Fruit fly (Drosophila melanogaster) whole organism, embryonic: ENCODE results near the gene srl.

ENCODE experiments used
- BEAF-32 ChIP-seq: fragments of 200-800 bp; sonication (Bioruptor generic); optimal IDR thresholded peaks from 3 replicates; lab custom pipeline; 2017; ENCODE audit warnings: missing biosample characterization, missing genetic modification characterization, mild to moderate bottlenecking, moderate library complexity, missing genetic modification reagents
- Blimp-1 ChIP-seq: fragments of 200-800 bp; sonication (Bioruptor generic); optimal IDR thresholded peaks from 3 replicates; lab custom pipeline; 2018; ENCODE audit warnings: missing biosample characterization, missing genetic modification characterization, mild to moderate bottlenecking, moderate library complexity, missing genetic modification reagents
- CG10462 ChIP-seq: fragments of 200-800 bp; sonication (Bioruptor generic); optimal IDR thresholded peaks from 2 replicates; lab custom pipeline; 2016; ENCODE audit warnings: missing biosample characterization, missing genetic modification characterization
- CG11504 ChIP-seq: fragments of 200-800 bp; sonication (Bioruptor generic); optimal IDR thresholded peaks from 3 replicates; lab custom pipeline; 2019; ENCODE audit warnings: missing biosample characterization, mild to moderate bottlenecking, missing genetic modification characterization, moderate library complexity
- CG11696 ChIP-seq: fragments of 200-800 bp; sonication (Bioruptor generic); IDR thresholded peaks from 2 replicates; pipeline ENCODE4 v1.3.6; 2022; ENCODE audit warnings: missing biosample characterization, missing genetic modification characterization
- CG13296 ChIP-seq: fragments of 200-800 bp; sonication (Bioruptor generic); optimal IDR thresholded peaks from 3 replicates; lab custom pipeline; 2018; ENCODE audit warnings: missing biosample characterization, mild to moderate bottlenecking, missing genetic modification characterization
- CG14441 ChIP-seq: fragments of 200-800 bp; sonication (Bioruptor generic); IDR thresholded peaks from 2 replicates; pipeline ENCODE4 v1.3.6; 2022; ENCODE audit warnings: missing biosample characterization, missing genetic modification characterization
- CG15269 ChIP-seq: fragments of 200-800 bp; sonication (Bioruptor generic); optimal IDR thresholded peaks from 2 replicates; lab custom pipeline; 2018; ENCODE audit warnings: missing biosample characterization, mild to moderate bottlenecking, missing genetic modification characterization, moderate library complexity
- CG15479 ChIP-seq: fragments of 200-800 bp; sonication (Bioruptor generic); optimal IDR thresholded peaks from 3 replicates; lab custom pipeline; 2019; ENCODE audit warnings: missing biosample characterization, mild to moderate bottlenecking, missing genetic modification characterization, moderate library complexity
- CG17186 ChIP-seq: fragments of 200-800 bp; sonication (Bioruptor generic); optimal IDR thresholded peaks from 3 replicates; lab custom pipeline; 2017; ENCODE audit warnings: missing biosample characterization, missing genetic modification reagents, missing genetic modification characterization
- CG17328 ChIP-seq: fragments of 200-800 bp; sonication (Bioruptor generic); IDR thresholded peaks from 2 replicates; pipeline ENCODE4 v1.3.6; 2022; ENCODE audit warnings: missing biosample characterization, missing genetic modification characterization
- CG17385 ChIP-seq: fragments of 200-800 bp; sonication (Bioruptor generic); optimal IDR thresholded peaks from 3 replicates; lab custom pipeline; 2018; ENCODE audit warnings: missing biosample characterization, mild to moderate bottlenecking, missing genetic modification characterization
- CG18619 ChIP-seq: fragments of 200-800 bp; sonication (Bioruptor generic); optimal IDR thresholded peaks from 3 replicates; lab custom pipeline; 2017; ENCODE audit warnings: missing biosample characterization, mild to moderate bottlenecking, missing genetic modification characterization
- CG2875 ChIP-seq: fragments of 200-800 bp; sonication (Bioruptor generic); optimal IDR thresholded peaks from 2 replicates; lab custom pipeline; 2017; ENCODE audit warnings: missing biosample characterization, mild to moderate bottlenecking, missing genetic modification characterization, missing genetic modification reagents
- CG30431 ChIP-seq: fragments of 200-800 bp; sonication (Bioruptor generic); optimal IDR thresholded peaks from 2 replicates; lab custom pipeline; 2017; ENCODE audit warnings: missing biosample characterization, missing genetic modification characterization
- CG34422 ChIP-seq: fragments of 200-800 bp; sonication (Bioruptor generic); IDR thresholded peaks from 3 replicates; pipeline ENCODE4 v1.3.6; 2022; ENCODE audit warnings: missing biosample characterization, missing genetic modification characterization
- CG5953 ChIP-seq: fragments of 200-800 bp; sonication (Bioruptor generic); IDR thresholded peaks from 2 replicates; pipeline ENCODE4 v1.3.6; 2022; ENCODE audit warnings: missing biosample characterization, missing genetic modification characterization
- CG6765 ChIP-seq: fragments of 200-800 bp; sonication (Bioruptor generic); optimal IDR thresholded peaks from 3 replicates; lab custom pipeline; 2017; ENCODE audit warnings: missing biosample characterization, mild to moderate bottlenecking, missing genetic modification characterization
- CG6854 ChIP-seq: fragments of 200-800 bp; sonication (Bioruptor generic); optimal IDR thresholded peaks from 3 replicates; lab custom pipeline; 2017; ENCODE audit warnings: missing biosample characterization, mild to moderate bottlenecking, missing genetic modification characterization
- D19B ChIP-seq: fragments of 200-800 bp; sonication (Bioruptor generic); optimal IDR thresholded peaks from 2 replicates; lab custom pipeline; 2017; ENCODE audit warnings: missing biosample characterization, mild to moderate bottlenecking, missing genetic modification characterization
- Elba2 ChIP-seq: fragments of 200-800 bp; sonication (Bioruptor generic); optimal IDR thresholded peaks from 3 replicates; lab custom pipeline; 2016; ENCODE audit warnings: missing biosample characterization, missing genetic modification characterization
- Hey ChIP-seq: fragments of 200-800 bp; sonication (Bioruptor generic); optimal IDR thresholded peaks from 3 replicates; lab custom pipeline; 2018; ENCODE audit warnings: missing biosample characterization, mild to moderate bottlenecking, missing genetic modification characterization
- Hmr ChIP-seq: fragments of 200-800 bp; sonication (Bioruptor generic); optimal IDR thresholded peaks from 3 replicates; lab custom pipeline; 2017; ENCODE audit warnings: mild to moderate bottlenecking, missing biosample characterization, missing genetic modification reagents, missing genetic modification characterization
- Hr39 ChIP-seq: fragments of >200 bp; optimal IDR thresholded peaks from 2 replicates; lab custom pipeline; 2017
- NC2β ChIP-seq: fragments of 200-800 bp; sonication (Bioruptor generic); optimal IDR thresholded peaks from 2 replicates; lab custom pipeline; 2016; ENCODE audit warnings: missing biosample characterization, missing genetic modification characterization
- Nf-YC ChIP-seq: fragments of 200-800 bp; optimal IDR thresholded peaks from 3 replicates; lab custom pipeline; 2019; ENCODE audit warnings: missing biosample characterization, mild to moderate bottlenecking, missing genetic modification characterization, moderate library complexity
- Pdp1 ChIP-seq, 2 experiments: fragments of 200-800 bp; sonication (Bioruptor generic); optimal IDR thresholded peaks; 3 replicates each; lab custom pipeline; 2016; ENCODE audit warnings: missing biosample characterization in 2 of 2, missing genetic modification characterization in 2 of 2, mild to moderate bottlenecking in 1 of 2, moderate library complexity in 1 of 2
- Ptx1 ChIP-seq: fragments of 200-800 bp; sonication (Bioruptor generic); IDR thresholded peaks from 2 replicates; pipeline ENCODE4 v1.3.6; 2022; ENCODE audit warnings: missing biosample characterization, missing genetic modification characterization
- Rfx ChIP-seq: fragments of 200-800 bp; sonication (Bioruptor generic); IDR thresholded peaks from 2 replicates; pipeline ENCODE4 v1.3.6; 2022; ENCODE audit warnings: missing biosample characterization, missing genetic modification characterization
- amos ChIP-seq: fragments of 200-800 bp; sonication (Bioruptor generic); IDR thresholded peaks from 2 replicates; pipeline ENCODE4 v1.3.6; 2022; ENCODE audit warnings: missing biosample characterization, missing genetic modification characterization; ENCODE audit not compliant: partially characterized antibody
- ap ChIP-seq: fragments of 200-800 bp; sonication (Bioruptor generic); IDR thresholded peaks from 2 replicates; pipeline ENCODE4 v1.3.6; 2022; ENCODE audit warnings: missing biosample characterization, missing genetic modification characterization
- ci ChIP-seq: fragments of 200-800 bp; sonication (Bioruptor generic); IDR thresholded peaks from 3 replicates; pipeline ENCODE4 v1.3.6; 2022; ENCODE audit warnings: missing biosample characterization, missing genetic modification characterization
- dm ChIP-seq: fragments of 200-800 bp; sonication (Bioruptor generic); optimal IDR thresholded peaks from 3 replicates; lab custom pipeline; 2016; ENCODE audit warnings: missing biosample characterization, missing genetic modification characterization
- fd3F ChIP-seq: fragments of 200-800 bp; sonication (Bioruptor generic); optimal IDR thresholded peaks from 2 replicates; lab custom pipeline; 2018; ENCODE audit warnings: missing biosample characterization, mild to moderate bottlenecking, missing genetic modification characterization, moderate library complexity
- grn ChIP-seq: fragments of 200-800 bp; sonication (Bioruptor generic); optimal IDR thresholded peaks from 3 replicates; lab custom pipeline; 2017; ENCODE audit warnings: missing biosample characterization, missing genetic modification characterization
- kni ChIP-seq: fragments of 200-800 bp; sonication (Bioruptor generic); optimal IDR thresholded peaks from 3 replicates; lab custom pipeline; 2017; ENCODE audit warnings: mild to moderate bottlenecking, missing biosample characterization, missing genetic modification reagents, missing genetic modification characterization
- oc ChIP-seq: fragments of 200-800 bp; sonication (Bioruptor generic); optimal IDR thresholded peaks from 2 replicates; lab custom pipeline; 2018; ENCODE audit warnings: missing biosample characterization, mild to moderate bottlenecking, missing genetic modification characterization, moderate library complexity
- pum ChIP-seq: fragments of 200-800 bp; sonication (Bioruptor generic); optimal IDR thresholded peaks from 2 replicates; lab custom pipeline; 2016; ENCODE audit warnings: missing biosample characterization, missing genetic modification characterization
- row ChIP-seq: fragments of 200-800 bp; sonication (Bioruptor generic); IDR thresholded peaks from 3 replicates; pipeline ENCODE4 v1.3.6; 2022; ENCODE audit warnings: missing biosample characterization, missing genetic modification characterization
- sens ChIP-seq: fragments of 200-800 bp; sonication (Bioruptor generic); peaks from one replicate; lab custom pipeline; 2016; ENCODE audit warnings: missing biosample characterization, missing genetic modification characterization
- seq ChIP-seq: fragments of 200-800 bp; sonication (Bioruptor generic); IDR thresholded peaks from 2 replicates; pipeline ENCODE4 v1.3.6; 2022; ENCODE audit warnings: missing biosample characterization, missing genetic modification characterization
- shn ChIP-seq: fragments of 200-800 bp; sonication (Bioruptor generic); optimal IDR thresholded peaks from 3 replicates; lab custom pipeline; 2016; ENCODE audit warnings: missing biosample characterization, missing genetic modification characterization
- vnd ChIP-seq: fragments of 200-800 bp; sonication (Bioruptor generic); IDR thresholded peaks from 3 replicates; pipeline ENCODE4 v1.3.6; 2022; ENCODE audit warnings: missing biosample characterization, missing genetic modification characterization; ENCODE audit not compliant: partially characterized antibody
- zen2 ChIP-seq: fragments of 200-800 bp; sonication (Bioruptor generic); IDR thresholded peaks from 3 replicates; pipeline ENCODE4 v1.3.6; 2022; ENCODE audit warnings: missing biosample characterization, missing genetic modification characterization; ENCODE audit not compliant: partially characterized antibody

Gene srl

dm6 chr3R:4472694-4472975 is 43.5 kb upstream of the srl start (continued):
- no peak for TF ChIP-seq CG17328 (GFP tag; lab: Robert Waterston, UW)
- TF ChIP-seq CG15479 (GFP tag; lab: Kevin White, UChicago): peak; percentile 84
- TF ChIP-seq seq (GFP tag; lab: Robert Waterston, UW): no peak
- no peak for TF ChIP-seq D19B (GFP tag; lab: Kevin White, UChicago)
- no peak for TF ChIP-seq NC2β (GFP tag; lab: Kevin White, UChicago)
- TF ChIP-seq Elba2 (GFP tag; lab: Kevin White, UChicago): peak; percentile 15

dm6 chr3R:4471846-4472693 is 42.9 kb upstream of the srl start:
- 0 out of 3 replicates have a peak, but pooled peaks have one; percentile 9 for TF ChIP-seq ci (GFP tag; lab: Robert Waterston, UW)
- 0 out of 3 replicates have a peak, but pooled peaks have one; percentile 16 for TF ChIP-seq zen2 (GFP tag; lab: Robert Waterston, UW)
- no peak for TF ChIP-seq CG10462 (GFP tag; lab: Kevin White, UChicago)
- TF ChIP-seq Rfx: peak; percentile 24; the same call in 1 of the 2 replicates
- TF ChIP-seq CG11696 (GFP tag; lab: Robert Waterston, UW): peak; percentile 41; the same call in 1 of the 2 replicates
- TF ChIP-seq CG11504 (tag; lab: Kevin White, UChicago): peak; percentile 1
- TF ChIP-seq Blimp-1 (GFP tag; lab: Kevin White, UChicago): peak; percentile 96
- peak in 1 of 2 experiments; percentile 60 for TF ChIP-seq Pdp1 (GFP tag; optimal IDR thresholded peaks at IDR 0.05; lab: Kevin White, UChicago)
- no peak for TF ChIP-seq CG15269
- 0 out of 2 replicates have a peak, but pooled peaks have one; percentile 15 for TF ChIP-seq CG14441 (GFP tag; lab: Robert Waterston, UW)
- TF ChIP-seq sens (GFP tag; lab: Kevin White, UChicago): peak; percentile 26
- TF ChIP-seq Hr39 (lab: Kevin White, UChicago): no peak

- TF ChIP-seq Ptx1 (GFP tag; lab: Robert Waterston, UW) (0 out of 2 replicates have a peak, but pooled peaks have one; percentile 21), CG6854 (GFP tag; lab: Kevin White, UChicago) (peak; percentile 36), Hmr (GFP tag; lab: Kevin White, UChicago) (peak; percentile 28), shn (GFP tag; lab: Kevin White, UChicago) (peak; percentile 16), oc (peak; percentile 5), CG34422 (GFP tag; lab: Robert Waterston, UW) (0 out of 3 replicates have a peak, but pooled peaks have one; percentile 31), pum (GFP tag; lab: Kevin White, UChicago) (no peak), ci (GFP tag; lab: Robert Waterston, UW) (peak; percentile 57; the same call in 2 of the 3 replicates), grn (GFP tag; lab: Kevin White, UChicago) (peak; percentile 73), CG30431 (GFP tag; lab: Kevin White, UChicago) (no peak), row (GFP tag; lab: Robert Waterston, UW) (no peak; the same call in 2 of the 3 replicates), amos (GFP tag; lab: Robert Waterston, UW) (peak; percentile 32; the same call in 1 of the 2 replicates), dm (GFP tag; lab: Kevin White, UChicago) (peak; percentile 1), CG5953 (GFP tag; lab: Robert Waterston, UW) (no peak), kni (GFP tag; lab: Kevin White, UChicago) (peak; percentile 70), sens (GFP tag; lab: Kevin White, UChicago) (peak; percentile 28), Hey (tag; lab: Kevin White, UChicago) (peak; percentile 63), CG17186 (GFP tag; lab: Kevin White, UChicago) (no peak), CG17385 (peak; percentile 27), CG18619 (GFP tag; lab: Kevin White, UChicago) (no peak), CG13296 (GFP tag; lab: Kevin White, UChicago) (peak; percentile 39), ap (GFP tag; lab: Robert Waterston, UW) (no peak), BEAF-32 (GFP tag; lab: Kevin White, UChicago) (no peak), Nf-YC (tag; lab: Kevin White, UChicago) (peak; percentile 33), CG2875 (GFP tag; lab: Kevin White, UChicago) (no peak), vnd (GFP tag; lab: Robert Waterston, UW) (0 out of 3 replicates have a peak, but pooled peaks have one; percentile 30), CG6765 (GFP tag; lab: Kevin White, UChicago) (peak; percentile 57), fd3F (GFP tag; lab: Kevin White, UChicago) (no peak)
Observed at dm6 chr3R:4471047-4471751, 42.1 kb upstream of the srl start.
